Fruit fly (Drosophila melanogaster) whole organism, embryonic: ENCODE results near the gene RpLP1.
A peak's percentile ranks its signal among the peaks of the same experiment; 100 is the strongest.

Experiments
- Adf1 ChIP-seq: fragments of 200-800 bp; sonication (Bioruptor generic); IDR thresholded peaks from 2 replicates; pipeline ENCODE4 v1.3.6; 2022; ENCODE audit warnings: missing biosample characterization, missing genetic modification characterization
- Antp ChIP-seq: fragments of 200-800 bp; sonication (Bioruptor generic); optimal IDR thresholded peaks from 3 replicates; lab custom pipeline; 2016; ENCODE audit warnings: missing biosample characterization, missing genetic modification characterization
- Asciz ChIP-seq: fragments of 200-800 bp; sonication (Bioruptor generic); optimal IDR thresholded peaks from 2 replicates; lab custom pipeline; 2017; ENCODE audit warnings: missing biosample characterization, mild to moderate bottlenecking, missing genetic modification characterization, missing genetic modification reagents
- BtbVII ChIP-seq: fragments of 200-800 bp; sonication (Bioruptor generic); optimal IDR thresholded peaks from 3 replicates; lab custom pipeline; 2017; ENCODE audit warnings: missing biosample characterization, mild to moderate bottlenecking, missing genetic modification characterization
- CG10274 ChIP-seq: fragments of 200-800 bp; sonication (Bioruptor generic); optimal IDR thresholded peaks from 3 replicates; lab custom pipeline; 2017; ENCODE audit warnings: missing biosample characterization, mild to moderate bottlenecking, missing genetic modification characterization
- CG10431 ChIP-seq: fragments of 200-800 bp; sonication (Bioruptor generic); optimal IDR thresholded peaks from 3 replicates; lab custom pipeline; 2018; ENCODE audit warnings: missing biosample characterization, mild to moderate bottlenecking, missing genetic modification characterization
- CG10979 ChIP-seq: fragments of 200-800 bp; sonication (Bioruptor generic); optimal IDR thresholded peaks from 2 replicates; lab custom pipeline; 2018; ENCODE audit warnings: missing biosample characterization, mild to moderate bottlenecking, missing genetic modification characterization, moderate library complexity
- CG11085 ChIP-seq: fragments of 200-800 bp; sonication (Bioruptor generic); IDR thresholded peaks from 2 replicates; pipeline ENCODE4 v1.3.6; 2022; ENCODE audit warnings: missing biosample characterization, missing genetic modification characterization
- CG11504 ChIP-seq: fragments of 200-800 bp; sonication (Bioruptor generic); optimal IDR thresholded peaks from 3 replicates; lab custom pipeline; 2019; ENCODE audit warnings: missing biosample characterization, mild to moderate bottlenecking, missing genetic modification characterization, moderate library complexity
- CG12659 ChIP-seq: fragments of 200-800 bp; sonication (Bioruptor generic); optimal IDR thresholded peaks from 3 replicates; lab custom pipeline; 2017; ENCODE audit warnings: mild to moderate bottlenecking, missing biosample characterization, missing genetic modification reagents, missing genetic modification characterization
- CG12942 ChIP-seq: fragments of 200-800 bp; sonication (Bioruptor generic); optimal IDR thresholded peaks from 3 replicates; lab custom pipeline; 2016; ENCODE audit warnings: missing biosample characterization, missing genetic modification characterization
- CG13894 ChIP-seq: fragments of 200-800 bp; sonication (Bioruptor generic); optimal IDR thresholded peaks from 3 replicates; lab custom pipeline; 2018; ENCODE audit warnings: missing biosample characterization, mild to moderate bottlenecking, missing genetic modification characterization, moderate library complexity
- CG16813 ChIP-seq: fragments of 200-800 bp; sonication (Bioruptor generic); IDR thresholded peaks from 3 replicates; pipeline ENCODE4 v1.3.6; 2022; ENCODE audit warnings: missing biosample characterization, missing genetic modification characterization; ENCODE audit not compliant: partially characterized antibody
- CG17612 ChIP-seq: fragments of 200-800 bp; sonication (Bioruptor generic); IDR thresholded peaks from 2 replicates; pipeline ENCODE4 v1.3.6; 2022; ENCODE audit warnings: missing biosample characterization, missing genetic modification characterization
- CG18599 ChIP-seq: fragments of 200-800 bp; sonication (Bioruptor generic); optimal IDR thresholded peaks from 3 replicates; lab custom pipeline; 2017; ENCODE audit warnings: missing biosample characterization, missing genetic modification characterization, mild to moderate bottlenecking, moderate library complexity, missing genetic modification reagents
- CG18764 ChIP-seq: fragments of 200-800 bp; sonication (Bioruptor generic); optimal IDR thresholded peaks from 3 replicates; lab custom pipeline; 2016; ENCODE audit warnings: missing biosample characterization, missing genetic modification characterization
- CG2199 ChIP-seq: fragments of 200-800 bp; sonication (Bioruptor generic); IDR thresholded peaks from 3 replicates; pipeline ENCODE4 v1.3.6; 2022; ENCODE audit warnings: missing biosample characterization, missing genetic modification characterization
- CG30403 ChIP-seq: fragments of 200-800 bp; sonication (Bioruptor generic); optimal IDR thresholded peaks from 3 replicates; lab custom pipeline; 2016; ENCODE audit warnings: missing biosample characterization, missing genetic modification characterization
- CG31365 ChIP-seq: fragments of 200-800 bp; sonication (Bioruptor generic); optimal IDR thresholded peaks from 2 replicates; lab custom pipeline; 2018; ENCODE audit warnings: missing biosample characterization, mild to moderate bottlenecking, missing genetic modification characterization
- CG32767 ChIP-seq: fragments of 200-800 bp; sonication (Bioruptor generic); IDR thresholded peaks from 2 replicates; pipeline ENCODE4 v1.3.6; 2022; ENCODE audit warnings: missing biosample characterization, missing genetic modification characterization
- CG34224 ChIP-seq: fragments of 200-800 bp; sonication (Bioruptor generic); IDR thresholded peaks from 3 replicates; pipeline ENCODE4 v1.3.6; 2022; ENCODE audit warnings: missing biosample characterization, missing genetic modification characterization; ENCODE audit not compliant: partially characterized antibody
- CG5953 ChIP-seq: fragments of 200-800 bp; sonication (Bioruptor generic); IDR thresholded peaks from 2 replicates; pipeline ENCODE4 v1.3.6; 2022; ENCODE audit warnings: missing biosample characterization, missing genetic modification characterization
- CG6689 ChIP-seq: fragments of 200-800 bp; sonication (Bioruptor generic); IDR thresholded peaks from 2 replicates; pipeline ENCODE4 v1.3.6; 2022; ENCODE audit warnings: missing biosample characterization, missing genetic modification characterization
- CG6791 ChIP-seq: fragments of 200-800 bp; sonication (Bioruptor generic); IDR thresholded peaks from 3 replicates; pipeline ENCODE4 v1.3.6; 2022; ENCODE audit warnings: missing biosample characterization, missing genetic modification characterization; ENCODE audit not compliant: partially characterized antibody
- CG7357 ChIP-seq: fragments of 200-800 bp; sonication (Bioruptor generic); IDR thresholded peaks from 3 replicates; pipeline ENCODE4 v1.3.6; 2022; ENCODE audit warnings: missing biosample characterization, missing genetic modification characterization
- CG7839 ChIP-seq: fragments of 200-800 bp; sonication (Bioruptor generic); optimal IDR thresholded peaks from 3 replicates; lab custom pipeline; 2018; ENCODE audit warnings: missing biosample characterization, mild to moderate bottlenecking, missing genetic modification characterization, moderate library complexity
- CkIIα-i1 ChIP-seq: fragments of 200-800 bp; sonication (Bioruptor generic); IDR thresholded peaks from 2 replicates; pipeline ENCODE4 v1.3.6; 2022; ENCODE audit warnings: missing biosample characterization, missing genetic modification characterization
- Dref ChIP-seq: fragments of 200-800 bp; sonication (Bioruptor generic); IDR thresholded peaks from 2 replicates; pipeline ENCODE4 v1.3.6; 2022; ENCODE audit warnings: missing biosample characterization, missing genetic modification characterization
- Fer1 ChIP-seq: fragments of 200-800 bp; sonication (Bioruptor generic); optimal IDR thresholded peaks from 2 replicates; lab custom pipeline; 2017; ENCODE audit warnings: missing biosample characterization, mild to moderate bottlenecking, missing genetic modification characterization
- Xbp1 ChIP-seq: fragments of 200-800 bp; sonication (Bioruptor generic); optimal IDR thresholded peaks from 3 replicates; lab custom pipeline; 2016; ENCODE audit warnings: missing biosample characterization, mild to moderate bottlenecking, missing genetic modification characterization
- ac ChIP-seq: fragments of 200-800 bp; sonication (Bioruptor generic); optimal IDR thresholded peaks from 3 replicates; lab custom pipeline; 2017; ENCODE audit warnings: missing biosample characterization, mild to moderate bottlenecking, missing genetic modification characterization
- chinmo ChIP-seq: fragments of 200-800 bp; sonication (Bioruptor generic); IDR thresholded peaks from 4 replicates; pipeline ENCODE4 v1.3.6; 2022; ENCODE audit warnings: missing biosample characterization, missing genetic modification characterization; ENCODE audit not compliant: partially characterized antibody
- disco-r ChIP-seq: fragments of 200-800 bp; sonication (Bioruptor generic); optimal IDR thresholded peaks from 2 replicates; lab custom pipeline; 2016; ENCODE audit warnings: missing biosample characterization, missing genetic modification characterization
- dmrt99B ChIP-seq: fragments of 200-800 bp; sonication (Bioruptor generic); optimal IDR thresholded peaks from 2 replicates; lab custom pipeline; 2018; ENCODE audit warnings: missing biosample characterization, mild to moderate bottlenecking, missing genetic modification characterization, moderate library complexity
- ems ChIP-seq: fragments of 200-800 bp; sonication (Bioruptor generic); optimal IDR thresholded peaks from 3 replicates; lab custom pipeline; 2016; ENCODE audit warnings: missing biosample characterization, missing genetic modification characterization
- exex ChIP-seq: fragments of 200-800 bp; sonication (Bioruptor generic); optimal IDR thresholded peaks from 4 replicates; lab custom pipeline; 2018; ENCODE audit warnings: missing biosample characterization, mild to moderate bottlenecking, missing genetic modification characterization, moderate library complexity
- hth ChIP-seq: fragments of >200 bp; optimal IDR thresholded peaks from 2 replicates; lab custom pipeline; 2017; ENCODE audit warnings: inconsistent platforms
- lola ChIP-seq, 3 experiments: fragments of >200 bp in 2 of 3; fragments of 200-800 bp in 1 of 3; sonication (Bioruptor generic) in 1 of 3; optimal IDR thresholded peaks; 2 replicates each; lab custom pipeline; 2017 to 2019; ENCODE audit warnings: missing biosample characterization in 3 of 3, missing genetic modification characterization in 3 of 3, mild to moderate bottlenecking in 1 of 3, moderate library complexity in 1 of 3
- pfk ChIP-seq: fragments of 200-800 bp; sonication (Bioruptor generic); optimal IDR thresholded peaks from 2 replicates; lab custom pipeline; 2018; ENCODE audit warnings: missing biosample characterization, mild to moderate bottlenecking, missing genetic modification characterization, moderate library complexity
- run ChIP-seq: fragments of 200-800 bp; sonication (Bioruptor generic); optimal IDR thresholded peaks from 3 replicates; lab custom pipeline; 2018; ENCODE audit warnings: missing biosample characterization, mild to moderate bottlenecking, missing genetic modification characterization
- sc ChIP-seq, 3 experiments: fragments of >200 bp in 2 of 3; fragments of 200-800 bp in 1 of 3; sonication (Bioruptor generic) in 1 of 3; optimal IDR thresholded peaks; 2 replicates in 2 of 3; 3 replicates in 1 of 3; lab custom pipeline; 2017; ENCODE audit warnings: mild to moderate bottlenecking in 1 of 3, missing biosample characterization in 1 of 3, missing genetic modification characterization in 1 of 3, missing genetic modification reagents in 1 of 3
- sd ChIP-seq: fragments of 200-800 bp; sonication (Bioruptor generic); optimal IDR thresholded peaks from 3 replicates; lab custom pipeline; 2018; ENCODE audit warnings: missing biosample characterization, mild to moderate bottlenecking, missing genetic modification characterization, moderate library complexity
- sens ChIP-seq: fragments of 200-800 bp; sonication (Bioruptor generic); peaks from one replicate; lab custom pipeline; 2016; ENCODE audit warnings: missing biosample characterization, missing genetic modification characterization
- seq ChIP-seq: fragments of 200-800 bp; sonication (Bioruptor generic); IDR thresholded peaks from 2 replicates; pipeline ENCODE4 v1.3.6; 2022; ENCODE audit warnings: missing biosample characterization, missing genetic modification characterization
- slp2 ChIP-seq: fragments of 200-800 bp; sonication (Bioruptor generic); optimal IDR thresholded peaks from 2 replicates; lab custom pipeline; 2016; ENCODE audit warnings: missing biosample characterization, missing genetic modification characterization
- tgo ChIP-seq: fragments of 200-800 bp; sonication (Bioruptor generic); IDR thresholded peaks from 3 replicates; pipeline ENCODE4 v1.3.6; 2022; ENCODE audit warnings: missing biosample characterization, missing genetic modification characterization
- unpg ChIP-seq: fragments of 200-800 bp; sonication (Bioruptor generic); optimal IDR thresholded peaks from 3 replicates; lab custom pipeline; 2018; ENCODE audit warnings: missing biosample characterization, mild to moderate bottlenecking, missing genetic modification characterization, moderate library complexity

RpLP1 gene

DNA sequence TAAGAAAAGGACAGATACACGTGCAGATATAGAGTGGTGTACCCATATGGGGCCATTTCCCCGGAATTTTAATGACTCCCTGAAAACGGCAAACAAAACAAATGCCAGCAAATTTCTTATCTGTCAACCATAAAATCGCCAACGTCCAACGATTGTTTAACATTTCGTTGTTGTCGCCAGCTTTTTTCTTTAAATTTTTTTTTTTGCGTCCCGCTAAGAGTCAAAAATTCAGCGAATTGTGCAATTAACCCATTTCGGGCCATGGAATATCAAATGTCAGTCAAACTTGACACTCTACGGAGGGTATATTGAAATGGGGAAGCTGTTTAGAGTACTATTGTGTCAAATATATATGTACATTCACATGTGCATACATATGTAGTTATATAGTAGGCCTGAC is 12.4 kb downstream of the RpLP1 start:
- TF ChIP-seq CG10431 (no peak), sens (peak; percentile 21), exex (peak; percentile 5)

DNA sequence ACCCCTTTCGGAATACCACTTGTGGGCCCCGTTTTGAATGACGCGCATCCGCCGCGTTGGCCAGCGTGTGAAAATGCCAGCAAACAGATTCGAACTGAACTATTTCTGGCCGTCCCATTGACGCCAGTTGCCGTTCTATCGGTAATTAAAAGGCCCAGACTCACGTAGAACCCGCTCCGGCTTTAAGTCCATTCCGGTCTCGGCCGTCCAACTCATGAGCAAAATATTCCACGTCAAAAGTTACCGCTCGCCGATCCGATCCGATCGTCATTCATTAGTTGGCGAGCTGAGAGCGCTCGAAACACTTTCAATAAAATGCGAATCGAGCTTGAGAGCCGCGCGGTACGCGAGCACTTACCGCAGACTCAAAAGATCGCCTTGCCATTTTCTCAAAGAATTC is 14.7 kb downstream of the RpLP1 start:
- TF ChIP-seq CG13894 (tag; lab: Kevin White, UChicago) (peak; percentile 89), chinmo (GFP tag; lab: Robert Waterston, UW) (0 out of 4 replicates have a peak, but pooled peaks have one; percentile 52), ems (GFP tag; lab: Kevin White, UChicago) (no peak), sd (tag; lab: Kevin White, UChicago) (peak; percentile 53), CG31365 (tag; lab: Kevin White, UChicago) (no peak), CG12659 (no peak), CG18764 (GFP tag; lab: Kevin White, UChicago) (no peak), CG6791 (GFP tag; lab: Robert Waterston, UW) (no peak)
- TF ChIP-seq, all 482 proteins: peak for 3

DNA sequence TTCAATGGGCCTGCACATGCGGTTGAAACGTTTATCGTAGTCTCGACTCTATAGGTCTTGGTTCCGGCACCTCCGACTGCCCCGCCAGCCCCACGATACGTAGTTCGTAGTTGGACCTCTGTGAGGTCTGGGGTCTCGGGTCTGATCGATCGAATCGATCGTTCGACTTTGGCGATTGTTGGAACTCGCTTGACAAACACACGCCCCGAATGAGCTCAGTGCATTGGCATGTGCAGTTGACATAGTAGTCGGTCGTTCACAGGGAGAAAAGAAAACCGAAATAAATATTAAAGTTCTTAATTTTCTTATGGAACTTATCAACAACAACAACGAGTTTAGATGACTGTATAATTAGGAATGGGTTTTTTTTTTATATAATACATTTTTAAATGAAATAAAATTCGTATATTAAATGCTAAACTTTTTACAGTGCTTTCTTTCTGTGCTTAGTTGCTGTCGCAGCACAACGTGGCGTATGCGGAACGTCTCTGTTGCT is 15.6 kb downstream of the RpLP1 start:
- TF ChIP-seq CG11085 (no peak), CG10979 (peak; percentile 21), CG7839 (tag; lab: Kevin White, UChicago) (peak; percentile 28), hth (lab: Kevin White, UChicago) (no peak), dmrt99B (tag; lab: Kevin White, UChicago) (peak; percentile 63), CG2199 (GFP tag; lab: Robert Waterston, UW) (no peak), pfk (GFP tag; lab: Kevin White, UChicago) (no peak), CG7357 (no peak), Xbp1 (GFP tag; lab: Kevin White, UChicago) (peak; percentile 8), CG11504 (peak; percentile 64), CkIIα-i1 (GFP tag; lab: Robert Waterston, UW) (no peak), CG34224 (GFP tag; lab: Robert Waterston, UW) (no peak), CG32767 (0 out of 2 replicates have a peak, but pooled peaks have one; percentile 38), Dref (GFP tag; lab: Robert Waterston, UW) (no peak), slp2 (no peak), lola (GFP tag; optimal IDR thresholded peaks at IDR 0.05; lab: Kevin White, UChicago) (no peak), CG6689 (GFP tag; lab: Robert Waterston, UW) (0 out of 2 replicates have a peak, but pooled peaks have one; percentile 21), Fer1 (GFP tag; lab: Kevin White, UChicago) (no peak), CG30403 (GFP tag; lab: Kevin White, UChicago) (peak; percentile 8), CG10274 (GFP tag; lab: Kevin White, UChicago) (no peak), unpg (GFP tag; lab: Kevin White, UChicago) (peak; percentile 46), CG16813 (GFP tag; lab: Robert Waterston, UW) (no peak), tgo (GFP tag; lab: Robert Waterston, UW) (peak; percentile 49; the same call in 2 of the 3 replicates), Antp (GFP tag; lab: Kevin White, UChicago) (no peak), CG5953 (GFP tag; lab: Robert Waterston, UW) (0 out of 2 replicates have a peak, but pooled peaks have one; percentile 10), CG18599 (no peak), ac (GFP tag; lab: Kevin White, UChicago) (no peak), Adf1 (GFP tag; lab: Robert Waterston, UW) (no peak), run (tag; lab: Kevin White, UChicago) (no peak), seq (GFP tag; lab: Robert Waterston, UW) (0 out of 2 replicates have a peak, but pooled peaks have one; percentile 12), CG12942 (GFP tag; lab: Kevin White, UChicago) (no peak), Asciz (peak; percentile 34), BtbVII (GFP tag; lab: Kevin White, UChicago) (no peak), sc (optimal IDR thresholded peaks at IDR 0.05; lab: Kevin White, UChicago) (no peak), sc (GFP tag; optimal IDR thresholded peaks at IDR 0.05; lab: Kevin White, UChicago) (no peak), CG17612 (no peak), disco-r (GFP tag; lab: Kevin White, UChicago) (no peak)
